Worm (Caenorhabditis elegans) whole organism, young adult: Measurements from ENCODE around the gene bus-19.
A peak's percentile ranks its signal among the peaks of the same experiment; 100 is the strongest.

Source experiments
- B0035.1 ChIP-seq: sonication (generic microtip); optimal IDR thresholded peaks from 2 replicates; lab custom pipeline; 2016; ENCODE audit warnings: missing genetic modification characterization, mild to moderate bottlenecking, missing compliant biosample characterization, missing genotype, missing genetic modification reagents
- D2030.7 ChIP-seq: fragments of 200-800 bp; sonication (Bioruptor generic); IDR thresholded peaks from 2 replicates; pipeline ENCODE4 v1.3.6; 2022; ENCODE audit warnings: missing genetic modification reagents, missing genetic modification characterization, missing compliant biosample characterization
- F22D6.2 ChIP-seq: sonication (generic microtip); optimal IDR thresholded peaks from 2 replicates; lab custom pipeline; 2016; ENCODE audit warnings: mild to moderate bottlenecking, missing genetic modification characterization, missing compliant biosample characterization
- F33H1.4 ChIP-seq: fragments of 200-800 bp; sonication (Bioruptor generic); IDR thresholded peaks from 2 replicates; pipeline ENCODE4 v1.3.6; 2022; ENCODE audit warnings: missing genetic modification reagents, missing genetic modification characterization, missing compliant biosample characterization
- F37B4.10 ChIP-seq: fragments of 200-800 bp; sonication (Bioruptor generic); IDR thresholded peaks from 2 replicates; pipeline ENCODE4 v1.3.6; 2022; ENCODE audit warnings: missing genetic modification characterization, missing compliant biosample characterization
- Y53F4B.3 ChIP-seq: fragments of 200-800 bp; sonication (Bioruptor generic); IDR thresholded peaks from 2 replicates; pipeline ENCODE4 v1.3.6; 2022; ENCODE audit warnings: missing genetic modification reagents, missing genetic modification characterization, missing compliant biosample characterization
- Y56A3A.18 ChIP-seq: fragments of 200-800 bp; sonication (Bioruptor generic); IDR thresholded peaks from 2 replicates; pipeline ENCODE4 v1.3.6; 2022; ENCODE audit warnings: missing genetic modification reagents, missing genetic modification characterization, missing compliant biosample characterization
- Y95B8A.8 ChIP-seq: fragments of 200-800 bp; sonication (Bioruptor generic); IDR thresholded peaks from 2 replicates; pipeline ENCODE4 v1.3.6; 2022; ENCODE audit warnings: missing genetic modification reagents, missing genetic modification characterization, missing compliant biosample characterization
- attf-3 ChIP-seq: fragments of 200-800 bp; sonication (Bioruptor generic); conservative IDR thresholded peaks from 2 replicates; pipeline ENCODE4 v1.3.6; 2022; ENCODE audit warnings: missing genetic modification reagents, missing genetic modification characterization, missing compliant biosample characterization
- ccch-3 ChIP-seq: fragments of 200-800 bp; sonication (Bioruptor generic); optimal IDR thresholded peaks from 2 replicates; lab custom pipeline; 2018; ENCODE audit warnings: mild to moderate bottlenecking, missing genetic modification characterization, missing compliant biosample characterization
- cebp-2 ChIP-seq: fragments of 200-800 bp; sonication (Bioruptor generic); IDR thresholded peaks from 2 replicates; pipeline ENCODE4 v1.3.6; 2022; ENCODE audit warnings: missing genetic modification characterization, missing compliant biosample characterization
- ceh-79 ChIP-seq: sonication (generic microtip); optimal IDR thresholded peaks from 2 replicates; lab custom pipeline; 2017; ENCODE audit warnings: mild to moderate bottlenecking, missing genetic modification characterization, missing compliant biosample characterization
- dpff-1 ChIP-seq: sonication (generic microtip); optimal IDR thresholded peaks from 2 replicates; lab custom pipeline; 2017; ENCODE audit warnings: mild to moderate bottlenecking, missing genetic modification characterization, missing compliant biosample characterization
- egl-44 ChIP-seq: fragments of 200-800 bp; sonication (Bioruptor generic); IDR thresholded peaks from 2 replicates; pipeline ENCODE4 v1.3.6; 2022; ENCODE audit warnings: missing genetic modification reagents, missing genetic modification characterization, missing compliant biosample characterization
- egrh-3 ChIP-seq: fragments of 200-800 bp; sonication (Bioruptor generic); IDR thresholded peaks from 2 replicates; pipeline ENCODE4 v1.3.6; 2022; ENCODE audit warnings: missing genetic modification reagents, missing genetic modification characterization, missing compliant biosample characterization
- fkh-3 ChIP-seq: sonication (generic microtip); optimal IDR thresholded peaks from 2 replicates; lab custom pipeline; 2016; ENCODE audit warnings: mild to moderate bottlenecking, missing genetic modification characterization, missing compliant biosample characterization
- him-1 ChIP-seq: sonication (generic microtip); optimal IDR thresholded peaks from 2 replicates; lab custom pipeline; 2016; ENCODE audit warnings: missing genotype, missing genetic modification reagents, missing genetic modification characterization, missing compliant biosample characterization
- hlh-26 ChIP-seq: fragments of 200-800 bp; sonication (Bioruptor generic); conservative IDR thresholded peaks from 2 replicates; pipeline ENCODE4 v1.3.6; 2022; ENCODE audit warnings: missing genetic modification reagents, missing genetic modification characterization, missing compliant biosample characterization
- hsf-1 ChIP-seq: fragments of 200-800 bp; sonication (Bioruptor generic); IDR thresholded peaks from 2 replicates; pipeline ENCODE4 v1.3.6; 2022; ENCODE audit warnings: missing genetic modification reagents, missing genetic modification characterization, missing compliant biosample characterization
- lag-1 ChIP-seq: fragments of 200-800 bp; sonication (Bioruptor generic); IDR thresholded peaks from 2 replicates; pipeline ENCODE4 v1.3.6; 2022; ENCODE audit warnings: missing genetic modification reagents, missing genetic modification characterization, missing compliant biosample characterization
- madf-10 ChIP-seq: sonication (generic microtip); optimal IDR thresholded peaks from 2 replicates; lab custom pipeline; 2016; ENCODE audit warnings: mild to moderate bottlenecking, missing genetic modification characterization, missing compliant biosample characterization
- mes-4 ChIP-seq: sonication (generic microtip); optimal IDR thresholded peaks from 2 replicates; lab custom pipeline; 2016; ENCODE audit warnings: missing genotype, missing genetic modification characterization, missing compliant biosample characterization
- nfya-1 ChIP-seq: sonication (generic microtip); optimal IDR thresholded peaks from 2 replicates; lab custom pipeline; 2017; ENCODE audit warnings: antibody characterized with exemption, missing compliant biosample characterization, missing genetic modification characterization, borderline replicate concordance; ENCODE audit not compliant: insufficient read depth
- nfya-2 ChIP-seq: fragments of 200-800 bp; sonication (Bioruptor generic); IDR thresholded peaks from 2 replicates; pipeline ENCODE4 v1.3.6; 2022; ENCODE audit warnings: missing genetic modification reagents, missing genetic modification characterization, missing compliant biosample characterization
- nhr-179 ChIP-seq: sonication (generic microtip); optimal IDR thresholded peaks from 2 replicates; lab custom pipeline; 2016; ENCODE audit warnings: mild to moderate bottlenecking, missing genetic modification characterization, missing compliant biosample characterization
- nhr-80 ChIP-seq: sonication (generic microtip); optimal IDR thresholded peaks from 2 replicates; lab custom pipeline; 2016; ENCODE audit warnings: missing genetic modification characterization, missing compliant biosample characterization
- nhr-90 ChIP-seq: sonication (generic microtip); optimal IDR thresholded peaks from 2 replicates; lab custom pipeline; 2016; ENCODE audit warnings: missing genotype, mild to moderate bottlenecking, missing genetic modification characterization, missing compliant biosample characterization
- snpc-1.1 ChIP-seq: sonication (generic microtip); optimal IDR thresholded peaks from 2 replicates; lab custom pipeline; 2017; ENCODE audit warnings: missing genetic modification characterization, mild to moderate bottlenecking, missing compliant biosample characterization, antibody characterized with exemption, moderate library complexity, missing genotype, missing genetic modification reagents; ENCODE audit not compliant: insufficient read depth
- snpc-1.3 ChIP-seq: sonication (generic microtip); optimal IDR thresholded peaks from 2 replicates; lab custom pipeline; 2017; ENCODE audit warnings: missing genetic modification characterization, mild to moderate bottlenecking, missing compliant biosample characterization, antibody characterized with exemption, moderate library complexity, missing genotype, missing genetic modification reagents; ENCODE audit not compliant: insufficient read depth
- tbp1 ChIP-seq: fragments of 200-800 bp; sonication (Bioruptor generic); optimal IDR thresholded peaks from 2 replicates; lab custom pipeline; 2018; ENCODE audit warnings: mild to moderate bottlenecking, missing genetic modification characterization, missing compliant biosample characterization
- unc-130 ChIP-seq: sonication (generic microtip); optimal IDR thresholded peaks from 2 replicates; lab custom pipeline; 2016; ENCODE audit warnings: missing genetic modification reagents, missing genetic modification characterization, missing compliant biosample characterization
- zfh-2 ChIP-seq: fragments of 200-800 bp; sonication (Bioruptor generic); conservative IDR thresholded peaks from 2 replicates; pipeline ENCODE4 v1.3.6; 2022; ENCODE audit warnings: missing genetic modification reagents, missing genetic modification characterization, missing compliant biosample characterization
- zim-3 ChIP-seq: sonication (generic microtip); optimal IDR thresholded peaks from 2 replicates; lab custom pipeline; 2017; ENCODE audit warnings: mild to moderate bottlenecking, missing genetic modification characterization, moderate library complexity, missing compliant biosample characterization
- ztf-18 ChIP-seq: sonication (generic microtip); optimal IDR thresholded peaks from 2 replicates; lab custom pipeline; 2016; ENCODE audit warnings: missing genotype, mild to moderate bottlenecking, missing genetic modification characterization, missing compliant biosample characterization
- ztf-25 ChIP-seq: fragments of 200-800 bp; sonication (Bioruptor generic); IDR thresholded peaks from 2 replicates; pipeline ENCODE4 v1.3.6; 2022; ENCODE audit warnings: missing genetic modification reagents, missing genetic modification characterization, missing compliant biosample characterization

Gene bus-19

ce11 chrV:12876708-12877107, 4.9 kb downstream of the bus-19 start:
- TF ChIP-seq fkh-3 (tag; lab: Kevin White, UChicago) (no peak), F33H1.4 (GFP tag; lab: Robert Waterston, UW) (no peak), nfya-2 (GFP tag; lab: Robert Waterston, UW) (no peak), attf-3 (GFP tag; lab: Robert Waterston, UW) (no peak), Y95B8A.8 (GFP tag; lab: Robert Waterston, UW) (no peak), D2030.7 (GFP tag; lab: Robert Waterston, UW) (no peak), nhr-179 (tag; lab: Kevin White, UChicago) (no peak), mes-4 (tag; lab: Kevin White, UChicago) (no peak), cebp-2 (GFP tag; lab: Robert Waterston, UW) (no peak), F22D6.2 (tag; lab: Kevin White, UChicago) (no peak), madf-10 (tag; lab: Kevin White, UChicago) (no peak), ceh-79 (tag; lab: Kevin White, UChicago) (no peak), snpc-1.3 (tag; lab: Kevin White, UChicago) (no peak), hsf-1 (no peak), hlh-26 (no peak), ztf-18 (tag; lab: Kevin White, UChicago) (no peak), him-1 (tag; lab: Kevin White, UChicago) (no peak), snpc-1.1 (no peak), tbp1 (GFP tag; lab: Kevin White, UChicago) (no peak)

ce11 chrV:12877579-12877978, 5.7 kb downstream of the bus-19 start:
- TF ChIP-seq F37B4.10 (no peak), nhr-80 (tag; lab: Kevin White, UChicago) (peak; percentile 59)
- TF ChIP-seq, all 124 proteins: peak for 1

ce11 chrV:12879349-12879748, 7.5 kb downstream of the bus-19 start:
- TF ChIP-seq lag-1 (GFP tag; lab: Robert Waterston, UW), result no peak
- no peak for TF ChIP-seq fkh-3 (tag; lab: Kevin White, UChicago)
- no peak for TF ChIP-seq nhr-90 (tag; lab: Kevin White, UChicago)
- no peak for TF ChIP-seq nfya-1 (tag; lab: Kevin White, UChicago)
- no peak for TF ChIP-seq B0035.1 (tag; lab: Kevin White, UChicago)
- no peak for TF ChIP-seq F33H1.4 (GFP tag; lab: Robert Waterston, UW)
- no peak for TF ChIP-seq Y56A3A.18
- no peak for TF ChIP-seq attf-3 (GFP tag; lab: Robert Waterston, UW)

- TF ChIP-seq madf-10 (tag; lab: Kevin White, UChicago) (no peak), ztf-25 (GFP tag; lab: Robert Waterston, UW) (no peak), dpff-1 (tag; lab: Kevin White, UChicago) (no peak), ccch-3 (GFP tag; lab: Kevin White, UChicago) (no peak), Y95B8A.8 (GFP tag; lab: Robert Waterston, UW) (no peak), zfh-2 (GFP tag; lab: Robert Waterston, UW) (no peak), Y53F4B.3 (GFP tag; lab: Robert Waterston, UW) (no peak), him-1 (tag; lab: Kevin White, UChicago) (no peak), ztf-18 (tag; lab: Kevin White, UChicago) (no peak), unc-130 (no peak), zim-3 (tag; lab: Kevin White, UChicago) (no peak), egl-44 (GFP tag; lab: Robert Waterston, UW) (no peak), egrh-3 (GFP tag; lab: Robert Waterston, UW) (no peak)
These were observed 9.5 kb downstream of the bus-19 start for ce11 chrV:12881396-12881795.
